Fruit fly (Drosophila melanogaster): ENCODE measurements around the gene poe.

poe gene

DNA sequence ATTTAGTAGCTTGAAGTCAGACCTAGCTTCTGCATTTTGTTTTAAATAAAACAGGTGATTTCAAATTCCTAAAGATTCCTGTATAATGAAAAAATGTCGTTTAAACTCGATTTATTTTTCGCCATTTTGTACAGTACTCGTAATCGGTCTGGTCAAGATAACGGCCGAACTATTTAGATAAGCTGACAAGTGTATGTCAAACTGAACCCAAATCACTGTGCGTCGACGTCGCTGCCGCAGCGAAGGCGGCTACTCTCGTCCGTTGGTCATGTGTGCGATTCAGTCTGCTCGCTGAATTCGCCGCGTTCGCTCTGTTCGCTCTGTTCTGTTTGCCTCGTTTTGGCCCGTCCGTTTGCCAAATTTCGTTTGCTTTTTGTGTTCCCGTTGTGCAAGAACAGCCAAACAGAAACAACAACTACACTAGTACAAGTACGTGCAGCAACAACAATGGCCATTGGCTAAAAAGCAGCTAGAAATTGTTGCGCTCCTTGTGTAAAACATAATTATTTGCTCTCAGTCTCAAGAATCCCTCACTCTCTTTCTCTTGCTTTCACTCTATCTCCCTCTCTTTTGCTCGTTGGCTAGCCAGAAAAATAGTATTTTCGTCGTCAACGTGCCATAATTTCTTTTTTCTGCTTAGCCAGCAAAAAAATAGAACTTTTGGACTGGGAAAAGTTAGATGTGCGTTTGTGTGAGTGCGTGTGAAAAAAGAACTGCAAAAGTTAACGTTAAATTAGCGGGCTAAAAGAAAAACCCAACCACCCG, 16.8 kb upstream of the poe start (continued):
- TF ChIP-seq Optix (GFP tag; IDR thresholded peaks at IDR 0.05) (no peak), cas (GFP tag; IDR thresholded peaks at IDR 0.05) (no peak), h (optimal IDR thresholded peaks at IDR 0.05) (no peak), schlank (tag; optimal IDR thresholded peaks at IDR 0.05) (no peak), unpg (GFP tag; optimal IDR thresholded peaks at IDR 0.05) (no peak), CG32532 (GFP tag; IDR thresholded peaks at IDR 0.05) (peak; percentile 39; the same call in 1 of the 2 replicates), Neu2 (GFP tag; optimal IDR thresholded peaks at IDR 0.05; ENCODE audit: borderline replicate concordance) (no peak), Lpt (GFP tag; optimal IDR thresholded peaks at IDR 0.05) (no peak), seq (GFP tag; IDR thresholded peaks at IDR 0.05) (no peak), Elba2 (GFP tag; optimal IDR thresholded peaks at IDR 0.05) (no peak), gem (tag; optimal IDR thresholded peaks at IDR 0.05) (peak; percentile 22), knrl (GFP tag; IDR thresholded peaks at IDR 0.05; ENCODE audit: partially characterized antibody) (no peak), tx (GFP tag; optimal IDR thresholded peaks at IDR 0.05) (no peak), Gug (GFP tag; IDR thresholded peaks at IDR 0.05) (no peak), slou (GFP tag; optimal IDR thresholded peaks at IDR 0.05) (no peak), CG9817 (tag; optimal IDR thresholded peaks at IDR 0.05) (no peak), Taf1 (GFP tag; IDR thresholded peaks at IDR 0.05) (no peak), CG11695 (GFP tag; IDR thresholded peaks at IDR 0.05) (0 out of 3 replicates have a peak, but pooled peaks have one; percentile 36), slp2 (GFP tag; optimal IDR thresholded peaks at IDR 0.05) (no peak), CG14441 (GFP tag; IDR thresholded peaks at IDR 0.05) (no peak), Camta (GFP tag; optimal IDR thresholded peaks at IDR 0.05) (no peak), CG11398 (GFP tag; optimal IDR thresholded peaks at IDR 0.05) (no peak), CG10321 (GFP tag; IDR thresholded peaks at IDR 0.05) (no peak), vnd (GFP tag; IDR thresholded peaks at IDR 0.05; ENCODE audit: partially characterized antibody) (0 out of 3 replicates have a peak, but pooled peaks have one; percentile 25), tna (GFP tag; IDR thresholded peaks at IDR 0.05; ENCODE audit: partially characterized antibody) (no peak), CG6254 (GFP tag; optimal IDR thresholded peaks at IDR 0.05) (no peak), Max (GFP tag; optimal IDR thresholded peaks at IDR 0.05) (no peak), Gsc (GFP tag; IDR thresholded peaks at IDR 0.05) (no peak), repo (GFP tag; optimal IDR thresholded peaks at IDR 0.05) (no peak), Adf1 (GFP tag; IDR thresholded peaks at IDR 0.05) (peak; percentile 91), BEAF-32 (GFP tag; optimal IDR thresholded peaks at IDR 0.05) (no peak), CG32772 (GFP tag; IDR thresholded peaks at IDR 0.05) (no peak), CG4424 (GFP tag; optimal IDR thresholded peaks at IDR 0.05) (no peak), amos (GFP tag; IDR thresholded peaks at IDR 0.05; ENCODE audit: partially characterized antibody) (peak; percentile 23; the same call in 1 of the 2 replicates), zf30C (GFP tag; optimal IDR thresholded peaks at IDR 0.05) (no peak), CG3407 (GFP tag; optimal IDR thresholded peaks at IDR 0.05) (no peak), Pdp1 (GFP tag; optimal IDR thresholded peaks at IDR 0.05) (peak in 1 of 2 experiments; percentile 88), Ets65A (GFP tag) (no peak), MTF-1 (GFP tag; optimal IDR thresholded peaks at IDR 0.05; ENCODE audit: borderline replicate concordance) (no peak), Hr3 (GFP tag; optimal IDR thresholded peaks at IDR 0.05) (no peak), Trl (optimal IDR thresholded peaks at IDR 0.05) (peak; percentile 65 to 86), Trl (GFP tag; optimal IDR thresholded peaks at IDR 0.05) (no peak), hkb (optimal IDR thresholded peaks at IDR 0.05) (no peak), hkb (GFP tag; IDR thresholded peaks at IDR 0.05) (no peak), CG7271 (tag; optimal IDR thresholded peaks at IDR 0.05) (no peak), CG16813 (GFP tag; IDR thresholded peaks at IDR 0.05; ENCODE audit: partially characterized antibody) (0 out of 3 replicates have a peak, but pooled peaks have one; percentile 26), ssp (GFP tag; IDR thresholded peaks at IDR 0.05) (no peak), Awh (GFP tag; IDR thresholded peaks at IDR 0.05) (no peak), B-H2 (GFP tag; optimal IDR thresholded peaks at IDR 0.05) (no peak), Side (GFP tag; optimal IDR thresholded peaks at IDR 0.05) (no peak), HLH3B (GFP tag; IDR thresholded peaks at IDR 0.05) (no peak)
